Worm (Caenorhabditis elegans): ENCODE results near the gene pgm-1.

pgm-1 gene

ce11 chrII:4857086-4857485 is 32.2 kb upstream of the pgm-1 start (continued):
- TF ChIP-seq lin-15B (tag; optimal IDR thresholded peaks at IDR 0.05) (no peak), lin-1 (GFP tag; IDR thresholded peaks at IDR 0.05) (no peak), Y48G9A.11 (GFP tag; IDR thresholded peaks at IDR 0.05) (no peak), unc-130 (GFP tag; optimal IDR thresholded peaks at IDR 0.05) (no peak), duxl-1 (tag; optimal IDR thresholded peaks at IDR 0.05; ENCODE audit: poor library complexity) (no peak), pqm-1 (tag; optimal IDR thresholded peaks at IDR 0.05) (peak; percentile 83)

ce11 chrII:4857873-4858364 is 31.3 kb upstream of the pgm-1 start, which contains the start of gene F11G11.5:
TSS of gene F11G11.5 (plus strand) at chrII:4857923.
- TF ChIP-seq nhr-77 (tag; optimal IDR thresholded peaks at IDR 0.05) (no peak), D1046.2 (GFP tag; IDR thresholded peaks at IDR 0.05) (0 out of 2 replicates have a peak, but pooled peaks have one; percentile 48), lin-38 (GFP tag; IDR thresholded peaks at IDR 0.05) (peak; percentile 35; the same call in 1 of the 2 replicates), ctbp-1 (GFP tag; IDR thresholded peaks at IDR 0.05) (no peak), hmg-1.1 (GFP tag; IDR thresholded peaks at IDR 0.05) (no peak), set-16 (GFP tag; IDR thresholded peaks at IDR 0.05) (peak; percentile 67), nhr-42 (GFP tag; IDR thresholded peaks at IDR 0.05) (no peak), nhr-10 (tag; optimal IDR thresholded peaks at IDR 0.05) (no peak), ceh-44 (GFP tag; IDR thresholded peaks at IDR 0.05) (no peak), Y5F2A.4 (GFP tag; optimal IDR thresholded peaks at IDR 0.05) (no peak), Y48G9A.11 (GFP tag; IDR thresholded peaks at IDR 0.05) (0 out of 2 replicates have a peak, but pooled peaks have one; percentile 33), egl-43 (GFP tag; IDR thresholded peaks at IDR 0.05) (peak; percentile 67; the same call in 1 of the 2 replicates), ZK546.5 (tag; optimal IDR thresholded peaks at IDR 0.05) (no peak), R02D3.7 (tag; optimal IDR thresholded peaks at IDR 0.05) (no peak), saeg-2 (GFP tag; IDR thresholded peaks at IDR 0.05) (no peak), T26A8.4 (GFP tag; IDR thresholded peaks at IDR 0.05) (peak; percentile 70), mdl-1 (tag; optimal IDR thresholded peaks at IDR 0.05) (no peak), php-3 (GFP tag; IDR thresholded peaks at IDR 0.05) (0 out of 2 replicates have a peak, but pooled peaks have one; percentile 6), pha-4 (GFP tag; IDR thresholded peaks at IDR 0.05) (peak; percentile 30; the same call in 1 of the 2 replicates), pha-4 (tag; optimal IDR thresholded peaks at IDR 0.05) (no peak), nhr-48 (tag; optimal IDR thresholded peaks at IDR 0.05) (no peak), daf-19 (GFP tag; conservative IDR thresholded peaks at IDR 0.05) (no peak), F44E2.7 (GFP tag; IDR thresholded peaks at IDR 0.05) (no peak), zip-11 (GFP tag; IDR thresholded peaks at IDR 0.05) (no peak), daf-16 (GFP tag; optimal IDR thresholded peaks at IDR 0.05) (no peak), daf-16 (tag; optimal IDR thresholded peaks at IDR 0.05) (peak; percentile 1), ama-1 (optimal IDR thresholded peaks at IDR 0.05) (peak; percentile 25), pqm-1 (tag; optimal IDR thresholded peaks at IDR 0.05) (no peak), hlh-30 (tag; optimal IDR thresholded peaks at IDR 0.05; ENCODE audit: insufficient read depth) (no peak), nhr-28 (tag; optimal IDR thresholded peaks at IDR 0.05) (no peak), fkh-10 (GFP tag; optimal IDR thresholded peaks at IDR 0.05) (no peak), nhr-11 (tag; optimal IDR thresholded peaks at IDR 0.05) (no peak), nhr-102 (tag; optimal IDR thresholded peaks at IDR 0.05) (no peak), Y75B8A.6 (GFP tag; IDR thresholded peaks at IDR 0.05) (no peak), nhr-41 (GFP tag; IDR thresholded peaks at IDR 0.05) (no peak)

- TF ChIP-seq daf-12 (tag; optimal IDR thresholded peaks at IDR 0.05) (no peak), ama-1 (optimal IDR thresholded peaks at IDR 0.05) (peak; percentile 71), daf-16 (GFP tag; optimal IDR thresholded peaks at IDR 0.05) (no peak), daf-16 (tag; optimal IDR thresholded peaks at IDR 0.05) (peak; percentile 1), duxl-1 (tag; optimal IDR thresholded peaks at IDR 0.05; ENCODE audit: poor library complexity) (peak; percentile 38), ZK546.5 (tag; optimal IDR thresholded peaks at IDR 0.05) (no peak), ceh-20 (GFP tag; IDR thresholded peaks at IDR 0.05) (no peak), Y48G9A.11 (GFP tag; IDR thresholded peaks at IDR 0.05) (no peak), hlh-11 (tag; optimal IDR thresholded peaks at IDR 0.05) (no peak), madf-9 (GFP tag; conservative IDR thresholded peaks at IDR 0.05) (no peak), aha-1 (tag) (peak; percentile 95), aly-2 (tag; optimal IDR thresholded peaks at IDR 0.05) (no peak), nhr-102 (tag; optimal IDR thresholded peaks at IDR 0.05) (no peak), zfp-2 (tag; optimal IDR thresholded peaks at IDR 0.05) (no peak), vab-7 (GFP tag; IDR thresholded peaks at IDR 0.05) (no peak), D1046.2 (GFP tag; IDR thresholded peaks at IDR 0.05) (no peak), dpl-1 (GFP tag; optimal IDR thresholded peaks at IDR 0.05) (peak; percentile 20), ZK337.2 (GFP tag; IDR thresholded peaks at IDR 0.05) (no peak), ctbp-1 (GFP tag; IDR thresholded peaks at IDR 0.05) (no peak)
These were observed 30.3 kb upstream of the pgm-1 start for ce11 chrII:4858906-4859411.

All from whole organism, L4 larva.